Fruit fly (Drosophila melanogaster) whole organism, embryonic: ENCODE measurements around the gene CG14036.
A peak's percentile ranks its signal among the peaks of the same experiment; 100 is the strongest.

Experiments used
- Asciz ChIP-seq: fragments of 200-800 bp; sonication (Bioruptor generic); optimal IDR thresholded peaks from 2 replicates; lab custom pipeline; 2017; ENCODE audit warnings: missing biosample characterization, mild to moderate bottlenecking, missing genetic modification characterization, missing genetic modification reagents
- CG11085 ChIP-seq: fragments of 200-800 bp; sonication (Bioruptor generic); IDR thresholded peaks from 2 replicates; pipeline ENCODE4 v1.3.6; 2022; ENCODE audit warnings: missing biosample characterization, missing genetic modification characterization
- CG12391 ChIP-seq: fragments of 200-800 bp; sonication (Bioruptor generic); optimal IDR thresholded peaks from 3 replicates; lab custom pipeline; 2018; ENCODE audit warnings: missing biosample characterization, mild to moderate bottlenecking, missing genetic modification characterization, moderate library complexity
- CG13123 ChIP-seq: fragments of 200-800 bp; sonication (Bioruptor generic); optimal IDR thresholded peaks from 2 replicates; lab custom pipeline; 2016; ENCODE audit warnings: missing biosample characterization, missing genetic modification characterization
- CG14965 ChIP-seq: fragments of 200-800 bp; sonication (Bioruptor generic); optimal IDR thresholded peaks from 2 replicates; lab custom pipeline; 2016; ENCODE audit warnings: missing biosample characterization, missing genetic modification characterization, borderline replicate concordance
- CG17186 ChIP-seq: fragments of 200-800 bp; sonication (Bioruptor generic); optimal IDR thresholded peaks from 3 replicates; lab custom pipeline; 2017; ENCODE audit warnings: missing biosample characterization, missing genetic modification reagents, missing genetic modification characterization
- CG17385 ChIP-seq: fragments of 200-800 bp; sonication (Bioruptor generic); optimal IDR thresholded peaks from 3 replicates; lab custom pipeline; 2018; ENCODE audit warnings: missing biosample characterization, mild to moderate bottlenecking, missing genetic modification characterization
- CG18599 ChIP-seq: fragments of 200-800 bp; sonication (Bioruptor generic); optimal IDR thresholded peaks from 3 replicates; lab custom pipeline; 2017; ENCODE audit warnings: missing biosample characterization, missing genetic modification characterization, mild to moderate bottlenecking, moderate library complexity, missing genetic modification reagents
- CG2129 ChIP-seq: fragments of 200-800 bp; sonication (Bioruptor generic); IDR thresholded peaks from 2 replicates; pipeline ENCODE4 v1.3.6; 2022; ENCODE audit warnings: missing biosample characterization, missing genetic modification characterization; ENCODE audit not compliant: partially characterized antibody
- CG2678 ChIP-seq: fragments of 200-800 bp; sonication (Bioruptor generic); optimal IDR thresholded peaks from 3 replicates; lab custom pipeline; 2019; ENCODE audit warnings: missing biosample characterization, mild to moderate bottlenecking, missing genetic modification characterization, moderate library complexity
- CG2712 ChIP-seq: fragments of 200-800 bp; optimal IDR thresholded peaks from 3 replicates; lab custom pipeline; 2019; ENCODE audit warnings: missing biosample characterization, mild to moderate bottlenecking, missing genetic modification characterization, moderate library complexity
- CG2875 ChIP-seq: fragments of 200-800 bp; sonication (Bioruptor generic); optimal IDR thresholded peaks from 2 replicates; lab custom pipeline; 2017; ENCODE audit warnings: missing biosample characterization, mild to moderate bottlenecking, missing genetic modification characterization, missing genetic modification reagents
- CG30403 ChIP-seq: fragments of 200-800 bp; sonication (Bioruptor generic); optimal IDR thresholded peaks from 3 replicates; lab custom pipeline; 2016; ENCODE audit warnings: missing biosample characterization, missing genetic modification characterization
- CG4820 ChIP-seq: fragments of 200-800 bp; sonication (Bioruptor generic); optimal IDR thresholded peaks from 3 replicates; lab custom pipeline; 2016; ENCODE audit warnings: missing biosample characterization, missing genetic modification characterization
- CG6689 ChIP-seq: fragments of 200-800 bp; sonication (Bioruptor generic); IDR thresholded peaks from 2 replicates; pipeline ENCODE4 v1.3.6; 2022; ENCODE audit warnings: missing biosample characterization, missing genetic modification characterization
- CG6791 ChIP-seq: fragments of 200-800 bp; sonication (Bioruptor generic); IDR thresholded peaks from 3 replicates; pipeline ENCODE4 v1.3.6; 2022; ENCODE audit warnings: missing biosample characterization, missing genetic modification characterization; ENCODE audit not compliant: partially characterized antibody
- CG7271 ChIP-seq: fragments of 200-800 bp; sonication (Bioruptor generic); optimal IDR thresholded peaks from 2 replicates; lab custom pipeline; 2018; ENCODE audit warnings: missing biosample characterization, mild to moderate bottlenecking, missing genetic modification characterization, moderate library complexity
- CG8944 ChIP-seq: fragments of 200-800 bp; sonication (Bioruptor generic); optimal IDR thresholded peaks from 3 replicates; lab custom pipeline; 2016; ENCODE audit warnings: missing biosample characterization, missing genetic modification characterization
- CG9876 ChIP-seq: fragments of 200-800 bp; sonication (Bioruptor generic); optimal IDR thresholded peaks from 2 replicates; lab custom pipeline; 2016; ENCODE audit warnings: missing biosample characterization, missing genetic modification characterization
- Deaf1 ChIP-seq: fragments of 200-800 bp; optimal IDR thresholded peaks from 3 replicates; lab custom pipeline; 2019; ENCODE audit warnings: missing biosample characterization, mild to moderate bottlenecking, missing genetic modification characterization, moderate library complexity
- Dek ChIP-seq: fragments of 200-800 bp; sonication (Bioruptor generic); optimal IDR thresholded peaks from 3 replicates; lab custom pipeline; 2019; ENCODE audit warnings: missing biosample characterization, mild to moderate bottlenecking, missing genetic modification characterization, moderate library complexity
- Doc3 ChIP-seq: fragments of 200-800 bp; sonication (Bioruptor generic); IDR thresholded peaks from 3 replicates; pipeline ENCODE4 v1.3.6; 2022; ENCODE audit warnings: missing biosample characterization, missing genetic modification characterization; ENCODE audit not compliant: partially characterized antibody
- E2f2 ChIP-seq: fragments of 200-800 bp; sonication (Bioruptor generic); IDR thresholded peaks from 2 replicates; pipeline ENCODE4 v1.3.6; 2022; ENCODE audit warnings: missing biosample characterization, missing genetic modification characterization
- Ets65A ChIP-seq: fragments of 200-800 bp; sonication (Bioruptor generic); peaks from one replicate; lab custom pipeline; 2016; ENCODE audit warnings: missing biosample characterization, missing genetic modification characterization
- HLH4C ChIP-seq: fragments of 200-800 bp; sonication (Bioruptor generic); IDR thresholded peaks from 3 replicates; pipeline ENCODE4 v1.3.6; 2022; ENCODE audit warnings: missing biosample characterization, missing genetic modification characterization; ENCODE audit not compliant: partially characterized antibody
- Hand ChIP-seq: fragments of 200-800 bp; sonication (Bioruptor generic); optimal IDR thresholded peaks from 2 replicates; lab custom pipeline; 2017; ENCODE audit warnings: mild to moderate bottlenecking, missing biosample characterization, missing genetic modification reagents, missing genetic modification characterization
- Hr39 ChIP-seq: fragments of >200 bp; optimal IDR thresholded peaks from 2 replicates; lab custom pipeline; 2017
- Ssrp ChIP-seq: fragments of 200-800 bp; sonication (Bioruptor generic); optimal IDR thresholded peaks from 2 replicates; lab custom pipeline; 2018; ENCODE audit warnings: missing biosample characterization, mild to moderate bottlenecking, missing genetic modification characterization, moderate library complexity
- Usf ChIP-seq: fragments of 200-800 bp; sonication (Bioruptor generic); optimal IDR thresholded peaks from 2 replicates; lab custom pipeline; 2017; ENCODE audit warnings: missing genotype, missing biosample characterization, missing genetic modification characterization
- cad ChIP-seq: fragments of >200 bp; optimal IDR thresholded peaks from 2 replicates; lab custom pipeline; 2017; ENCODE audit warnings: missing biosample characterization, missing genetic modification characterization
- cato ChIP-seq: fragments of 200-800 bp; sonication (Bioruptor generic); optimal IDR thresholded peaks from 2 replicates; lab custom pipeline; 2016; ENCODE audit warnings: missing biosample characterization, missing genetic modification characterization, borderline replicate concordance
- da ChIP-seq: fragments of 200-800 bp; sonication (Bioruptor generic); optimal IDR thresholded peaks from 2 replicates; lab custom pipeline; 2016; ENCODE audit warnings: missing biosample characterization, missing genetic modification characterization
- dmrt99B ChIP-seq: fragments of 200-800 bp; sonication (Bioruptor generic); optimal IDR thresholded peaks from 2 replicates; lab custom pipeline; 2018; ENCODE audit warnings: missing biosample characterization, mild to moderate bottlenecking, missing genetic modification characterization, moderate library complexity
- gce ChIP-seq: fragments of 200-800 bp; sonication (Bioruptor generic); IDR thresholded peaks from 3 replicates; pipeline ENCODE4 v1.3.6; 2022; ENCODE audit warnings: missing biosample characterization, missing genetic modification characterization
- gcm ChIP-seq: fragments of 200-800 bp; sonication (Bioruptor generic); optimal IDR thresholded peaks from 2 replicates; lab custom pipeline; 2019; ENCODE audit warnings: missing biosample characterization, mild to moderate bottlenecking, missing genetic modification characterization, moderate library complexity
- gem ChIP-seq: fragments of 200-800 bp; sonication (Bioruptor generic); optimal IDR thresholded peaks from 2 replicates; lab custom pipeline; 2019; ENCODE audit warnings: missing biosample characterization, mild to moderate bottlenecking, missing genetic modification characterization, moderate library complexity
- gsb-n ChIP-seq: fragments of 200-800 bp; sonication (Bioruptor generic); optimal IDR thresholded peaks from 3 replicates; lab custom pipeline; 2018; ENCODE audit warnings: missing biosample characterization, mild to moderate bottlenecking, missing genetic modification characterization
- lov ChIP-seq, 2 experiments: fragments of 200-800 bp in 1 of 2; fragments of >200 bp in 1 of 2; sonication (Bioruptor generic) in 1 of 2; IDR thresholded peaks in 1 of 2; optimal IDR thresholded peaks in 1 of 2; 2 replicates in 1 of 2; 3 replicates in 1 of 2; pipeline versions ENCODE4 v1.3.6 to Lab custom; 2017 to 2022; ENCODE audit warnings: missing biosample characterization in 1 of 2, missing genetic modification characterization in 1 of 2
- mam ChIP-seq: fragments of 200-800 bp; sonication (Bioruptor generic); optimal IDR thresholded peaks from 3 replicates; lab custom pipeline; 2016; ENCODE audit warnings: missing biosample characterization, missing genetic modification characterization
- nom ChIP-seq: fragments of 200-800 bp; sonication (Bioruptor generic); optimal IDR thresholded peaks from 2 replicates; lab custom pipeline; 2017; ENCODE audit warnings: missing biosample characterization, missing genetic modification characterization, mild to moderate bottlenecking, moderate library complexity, missing genetic modification reagents
- oc ChIP-seq: fragments of 200-800 bp; sonication (Bioruptor generic); optimal IDR thresholded peaks from 2 replicates; lab custom pipeline; 2018; ENCODE audit warnings: missing biosample characterization, mild to moderate bottlenecking, missing genetic modification characterization, moderate library complexity
- pb ChIP-seq: fragments of 200-800 bp; sonication (Bioruptor generic); optimal IDR thresholded peaks from 3 replicates; lab custom pipeline; 2016; ENCODE audit warnings: missing biosample characterization, missing genetic modification characterization
- phol ChIP-seq: fragments of 200-800 bp; sonication (Bioruptor generic); optimal IDR thresholded peaks from 3 replicates; lab custom pipeline; 2018; ENCODE audit warnings: missing biosample characterization, mild to moderate bottlenecking, missing genetic modification characterization, moderate library complexity
- sens ChIP-seq: fragments of 200-800 bp; sonication (Bioruptor generic); peaks from one replicate; lab custom pipeline; 2016; ENCODE audit warnings: missing biosample characterization, missing genetic modification characterization
- slou ChIP-seq: fragments of 200-800 bp; sonication (Bioruptor generic); optimal IDR thresholded peaks from 3 replicates; lab custom pipeline; 2016; ENCODE audit warnings: missing biosample characterization, missing genetic modification characterization
- sob ChIP-seq: fragments of 200-800 bp; sonication (Bioruptor generic); IDR thresholded peaks from 2 replicates; pipeline ENCODE4 v1.3.6; 2022; ENCODE audit warnings: missing biosample characterization, missing genetic modification characterization
- stc ChIP-seq: fragments of 200-800 bp; sonication (Bioruptor generic); IDR thresholded peaks from 2 replicates; pipeline ENCODE4 v1.3.6; 2022; ENCODE audit warnings: missing biosample characterization, missing genetic modification characterization
- vfl ChIP-seq: fragments of 200-800 bp; sonication (Bioruptor generic); optimal IDR thresholded peaks from 2 replicates; lab custom pipeline; 2016; ENCODE audit warnings: missing biosample characterization, missing genetic modification characterization
- vnd ChIP-seq: fragments of 200-800 bp; sonication (Bioruptor generic); IDR thresholded peaks from 3 replicates; pipeline ENCODE4 v1.3.6; 2022; ENCODE audit warnings: missing biosample characterization, missing genetic modification characterization; ENCODE audit not compliant: partially characterized antibody

CG14036 gene

dm6 chr2L:5080225-5080867 lies 25.5 kb upstream of the CG14036 start:
- no peak for TF ChIP-seq CG11085 (GFP tag; lab: Robert Waterston, UW)
- TF ChIP-seq dmrt99B (tag; lab: Kevin White, UChicago): peak; percentile 32
- no peak for TF ChIP-seq Hand (GFP tag; lab: Kevin White, UChicago)
- peak; percentile 59 for TF ChIP-seq sens (GFP tag; lab: Kevin White, UChicago)
- no peak for TF ChIP-seq mam (GFP tag; lab: Kevin White, UChicago)
- no peak for TF ChIP-seq E2f2 (GFP tag; lab: Robert Waterston, UW)
- no peak for TF ChIP-seq CG8944
- TF ChIP-seq cato (GFP tag; lab: Kevin White, UChicago): no peak
- TF ChIP-seq gem (tag; lab: Kevin White, UChicago): peak; percentile 57
- TF ChIP-seq CG7271 (tag; lab: Kevin White, UChicago): no peak
- no peak for TF ChIP-seq Doc3
- no peak for TF ChIP-seq Ssrp (tag; lab: Kevin White, UChicago)
- no peak for TF ChIP-seq CG17385 (GFP tag; lab: Kevin White, UChicago)
- TF ChIP-seq stc: peak; percentile 18; the same call in 1 of the 2 replicates
- no peak for TF ChIP-seq CG9876
- no peak for TF ChIP-seq gcm (GFP tag; lab: Kevin White, UChicago)
- TF ChIP-seq CG2875 (GFP tag; lab: Kevin White, UChicago): no peak
- peak; percentile 65 for TF ChIP-seq nom (GFP tag; lab: Kevin White, UChicago)
- TF ChIP-seq CG30403 (GFP tag; lab: Kevin White, UChicago): peak; percentile 10
- no peak for TF ChIP-seq CG14965
- no peak for TF ChIP-seq Asciz (GFP tag; lab: Kevin White, UChicago)
- TF ChIP-seq pb (GFP tag; lab: Kevin White, UChicago): no peak
- TF ChIP-seq Usf: no peak
- no peak for TF ChIP-seq gsb-n (tag; lab: Kevin White, UChicago)
- no peak for TF ChIP-seq lov (optimal IDR thresholded peaks at IDR 0.05; lab: Kevin White, UChicago)
- no peak for TF ChIP-seq lov (GFP tag; IDR thresholded peaks at IDR 0.05; lab: Robert Waterston, UW)
- peak; percentile 16 for TF ChIP-seq CG12391
- no peak for TF ChIP-seq CG17186 (GFP tag; lab: Kevin White, UChicago)
- TF ChIP-seq CG2129 (GFP tag; lab: Robert Waterston, UW): no peak
- TF ChIP-seq slou (GFP tag; lab: Kevin White, UChicago): no peak
- no peak; the same call in 1 of the 2 replicates for TF ChIP-seq CG6689 (GFP tag; lab: Robert Waterston, UW)
- no peak for TF ChIP-seq Ets65A (GFP tag; lab: Kevin White, UChicago)
- no peak for TF ChIP-seq cad (GFP tag; lab: Kevin White, UChicago)
- TF ChIP-seq CG6791 (GFP tag; lab: Robert Waterston, UW): no peak
- no peak for TF ChIP-seq Hr39
- TF ChIP-seq vnd (GFP tag; lab: Robert Waterston, UW): no peak
- 0 out of 2 replicates have a peak, but pooled peaks have one; percentile 7 for TF ChIP-seq sob (GFP tag; lab: Robert Waterston, UW)
- no peak for TF ChIP-seq CG13123 (GFP tag; lab: Kevin White, UChicago)
- no peak for TF ChIP-seq da (GFP tag; lab: Kevin White, UChicago)
- no peak for TF ChIP-seq CG4820 (GFP tag; lab: Kevin White, UChicago)
- no peak for TF ChIP-seq Deaf1 (tag; lab: Kevin White, UChicago)
- peak; percentile 45 for TF ChIP-seq phol (tag; lab: Kevin White, UChicago)
- peak; percentile 14 for TF ChIP-seq CG2712 (tag; lab: Kevin White, UChicago)
- TF ChIP-seq oc (tag; lab: Kevin White, UChicago): peak; percentile 39
- no peak for TF ChIP-seq Dek (tag; lab: Kevin White, UChicago)
- TF ChIP-seq CG2678 (tag; lab: Kevin White, UChicago): peak; percentile 53
- no peak for TF ChIP-seq CG18599 (GFP tag; lab: Kevin White, UChicago)
- 0 out of 3 replicates have a peak, but pooled peaks have one; percentile 10 for TF ChIP-seq gce (GFP tag; lab: Robert Waterston, UW)
- TF ChIP-seq HLH4C (GFP tag; lab: Robert Waterston, UW): no peak; the same call in 2 of the 3 replicates
- TF ChIP-seq vfl (GFP tag; lab: Kevin White, UChicago): no peak
